Worm (Caenorhabditis elegans) whole organism, L1 larva: ENCODE data around the gene Y39B6A.25.

Experiments
- C04F5.9 ChIP-seq: sonication (generic microtip); optimal IDR thresholded peaks from 2 replicates; lab custom pipeline; 2016; ENCODE audit warnings: missing genetic modification characterization, missing compliant biosample characterization
- ama-1 ChIP-seq: fragments of 150-350 bp; optimal IDR thresholded peaks from 2 replicates; lab custom pipeline; 2014
- ceh-63 ChIP-seq: fragments of 200-800 bp; sonication (Bioruptor generic); optimal IDR thresholded peaks from 2 replicates; lab custom pipeline; 2018; ENCODE audit warnings: mild to moderate bottlenecking, missing genetic modification characterization, missing compliant biosample characterization
- ceh-8 ChIP-seq: fragments of 200-800 bp; sonication (Bioruptor generic); optimal IDR thresholded peaks from 2 replicates; lab custom pipeline; 2018; ENCODE audit warnings: mild to moderate bottlenecking, missing genetic modification characterization, moderate library complexity, missing compliant biosample characterization
- ceh-82 ChIP-seq, 3 experiments: fragments of 150-350 bp in 1 of 3; sonication (generic microtip) in 2 of 3; optimal IDR thresholded peaks; 2 replicates each; lab custom pipeline; 2014 to 2017; ENCODE audit warnings: missing biosample characterization in 3 of 3, missing genetic modification characterization in 3 of 3
- dpl-1 ChIP-seq, 3 experiments: fragments of 150-350 bp in 2 of 3; sonication (generic microtip) in 1 of 3; optimal IDR thresholded peaks; 2 replicates each; lab custom pipeline; 2014 to 2017; ENCODE audit warnings: missing biosample characterization in 3 of 3, missing genetic modification characterization in 3 of 3, missing genetic modification reagents in 3 of 3
- dsc-1 ChIP-seq: sonication (generic microtip); optimal IDR thresholded peaks from 2 replicates; lab custom pipeline; 2016; ENCODE audit warnings: mild to moderate bottlenecking, missing genetic modification characterization, missing compliant biosample characterization
- efl-1 ChIP-seq, 4 experiments: fragments of 150-350 bp; optimal IDR thresholded peaks in 3 of 4; peaks in 1 of 4; 1 replicate in 1 of 4; 2 replicates in 3 of 4; lab custom pipeline; 2014; ENCODE audit warnings: missing biosample characterization in 2 of 4, missing genetic modification characterization in 2 of 4, missing genetic modification reagents in 2 of 4
- efl-3 ChIP-seq: fragments of 200-800 bp; sonication (Bioruptor generic); optimal IDR thresholded peaks from 2 replicates; lab custom pipeline; 2018; ENCODE audit warnings: mild to moderate bottlenecking, missing genetic modification characterization, missing compliant biosample characterization
- egl-13 ChIP-seq: sonication (generic microtip); optimal IDR thresholded peaks from 2 replicates; lab custom pipeline; 2016; ENCODE audit warnings: missing genotype, missing genetic modification reagents, missing genetic modification characterization, missing compliant biosample characterization
- egl-27 ChIP-seq, 2 experiments: fragments of 150-350 bp in 1 of 2; sonication (generic microtip); optimal IDR thresholded peaks; 3 replicates each; lab custom pipeline; 2017 to 2018; ENCODE audit warnings: missing biosample characterization in 2 of 2, missing genetic modification characterization in 2 of 2, missing genetic modification reagents in 2 of 2
- elt-2 ChIP-seq: sonication (generic microtip); optimal IDR thresholded peaks from 2 replicates; lab custom pipeline; 2016; ENCODE audit warnings: missing genetic modification characterization, mild to moderate bottlenecking, inconsistent platforms, missing compliant biosample characterization, missing genetic modification reagents
- elt-3 ChIP-seq, 6 experiments: fragments of 150-350 bp in 1 of 6; sonication (generic microtip); optimal IDR thresholded peaks; 2 replicates each; lab custom pipeline; 2017 to 2018; ENCODE audit warnings: missing biosample characterization in 6 of 6, missing genetic modification characterization in 6 of 6, inconsistent platforms in 1 of 6
- fkh-10 ChIP-seq: sonication (generic microtip); optimal IDR thresholded peaks from 2 replicates; lab custom pipeline; 2017; ENCODE audit warnings: missing biosample characterization, missing genetic modification reagents, missing genetic modification characterization
- fkh-4 ChIP-seq: sonication (generic microtip); optimal IDR thresholded peaks from 2 replicates; lab custom pipeline; 2016; ENCODE audit warnings: missing compliant biosample characterization, missing genetic modification characterization, borderline replicate concordance
- fos-1 ChIP-seq: fragments of 150-350 bp; optimal IDR thresholded peaks from 2 replicates; lab custom pipeline; 2014; ENCODE audit warnings: missing biosample characterization, missing genetic modification characterization
- grh-1 ChIP-seq: fragments of 200-800 bp; sonication (Bioruptor generic); IDR thresholded peaks from 2 replicates; pipeline ENCODE4 v1.3.6; 2022; ENCODE audit warnings: missing genetic modification reagents, missing genetic modification characterization, missing compliant biosample characterization
- hlh-4 ChIP-seq: sonication (generic microtip); optimal IDR thresholded peaks from 2 replicates; lab custom pipeline; 2016; ENCODE audit warnings: mild to moderate bottlenecking, missing genetic modification characterization, missing compliant biosample characterization
- isw-1 ChIP-seq: fragments of 200-800 bp; sonication (Bioruptor generic); IDR thresholded peaks from 2 replicates; pipeline ENCODE4 v1.3.6; 2022; ENCODE audit warnings: missing genetic modification characterization, missing compliant biosample characterization
- jun-1 ChIP-seq: fragments of 150-350 bp; optimal IDR thresholded peaks from 2 replicates; lab custom pipeline; 2014; ENCODE audit warnings: missing biosample characterization, missing genetic modification reagents, missing genetic modification characterization
- lin-39 ChIP-seq: fragments of 150-350 bp; optimal IDR thresholded peaks from 2 replicates; lab custom pipeline; 2014; ENCODE audit warnings: missing biosample characterization, missing genetic modification reagents, missing genetic modification characterization
- lir-3 ChIP-seq: sonication (generic microtip); optimal IDR thresholded peaks from 2 replicates; lab custom pipeline; 2016; ENCODE audit warnings: mild to moderate bottlenecking, missing genetic modification characterization, moderate library complexity, missing compliant biosample characterization; ENCODE audit not compliant: poor library complexity
- mab-9 ChIP-seq: fragments of 200-800 bp; sonication (Bioruptor generic); IDR thresholded peaks from 2 replicates; pipeline ENCODE4 v1.3.6; 2022; ENCODE audit warnings: missing genetic modification reagents, missing genetic modification characterization, missing compliant biosample characterization
- mdl-1 ChIP-seq, 2 experiments: fragments of 150-350 bp; optimal IDR thresholded peaks; 2 replicates each; lab custom pipeline; 2014 to 2017; ENCODE audit warnings: missing biosample characterization in 2 of 2, missing genetic modification characterization in 2 of 2, inconsistent platforms in 1 of 2
- mef-2 ChIP-seq: fragments of 150-350 bp; optimal IDR thresholded peaks from 2 replicates; lab custom pipeline; 2014; ENCODE audit warnings: missing biosample characterization, missing genetic modification characterization
- mep-1 ChIP-seq: fragments of 150-350 bp; optimal IDR thresholded peaks from 2 replicates; lab custom pipeline; 2014; ENCODE audit warnings: missing biosample characterization, missing genetic modification characterization
- nhr-11 ChIP-seq: fragments of 150-350 bp; optimal IDR thresholded peaks from 2 replicates; lab custom pipeline; 2014; ENCODE audit warnings: missing biosample characterization, missing genetic modification characterization
- nhr-12 ChIP-seq: sonication (generic microtip); optimal IDR thresholded peaks from 2 replicates; lab custom pipeline; 2017; ENCODE audit warnings: missing biosample characterization, missing genetic modification characterization
- nhr-19 ChIP-seq: fragments of 200-800 bp; sonication (Bioruptor generic); conservative IDR thresholded peaks from 2 replicates; pipeline ENCODE4 v1.3.6; 2022; ENCODE audit warnings: missing genetic modification characterization, missing compliant biosample characterization
- nhr-20 ChIP-seq: sonication (generic microtip); optimal IDR thresholded peaks from 2 replicates; lab custom pipeline; 2016; ENCODE audit warnings: mild to moderate bottlenecking, missing genetic modification characterization, missing compliant biosample characterization
- nhr-237 ChIP-seq: fragments of 150-350 bp; optimal IDR thresholded peaks from 2 replicates; lab custom pipeline; 2014; ENCODE audit warnings: missing biosample characterization, missing genetic modification characterization
- nhr-28 ChIP-seq: fragments of 150-350 bp; optimal IDR thresholded peaks from 2 replicates; lab custom pipeline; 2014; ENCODE audit warnings: missing biosample characterization, missing genetic modification characterization
- nhr-47 ChIP-seq: sonication (generic microtip); optimal IDR thresholded peaks from 2 replicates; lab custom pipeline; 2016; ENCODE audit warnings: mild to moderate bottlenecking, missing genetic modification characterization, moderate library complexity, missing compliant biosample characterization
- nhr-71 ChIP-seq: sonication (generic microtip); optimal IDR thresholded peaks from 2 replicates; lab custom pipeline; 2016; ENCODE audit warnings: mild to moderate bottlenecking, missing genetic modification characterization, moderate library complexity, missing compliant biosample characterization
- nhr-76 ChIP-seq: sonication (generic microtip); optimal IDR thresholded peaks from 2 replicates; lab custom pipeline; 2017; ENCODE audit warnings: missing biosample characterization, missing genetic modification characterization
- nhr-77 ChIP-seq: fragments of 150-350 bp; optimal IDR thresholded peaks from 2 replicates; lab custom pipeline; 2014; ENCODE audit warnings: missing biosample characterization, missing genetic modification characterization
- nhr-85 ChIP-seq: sonication (generic microtip); peaks from one replicate; lab custom pipeline; 2016; ENCODE audit warnings: missing genetic modification characterization, inconsistent platforms, missing compliant biosample characterization
- pag-3 ChIP-seq: sonication (generic microtip); optimal IDR thresholded peaks from 2 replicates; lab custom pipeline; 2017; ENCODE audit warnings: missing genetic modification characterization, mild to moderate bottlenecking, missing compliant biosample characterization, antibody characterized with exemption, borderline replicate concordance; ENCODE audit not compliant: insufficient read depth
- pax-3 ChIP-seq: fragments of 200-800 bp; sonication (Bioruptor generic); optimal IDR thresholded peaks from 2 replicates; lab custom pipeline; 2018; ENCODE audit warnings: mild to moderate bottlenecking, missing genetic modification characterization, moderate library complexity, missing compliant biosample characterization
- rnt-1 ChIP-seq: sonication (generic microtip); optimal IDR thresholded peaks from 2 replicates; lab custom pipeline; 2016; ENCODE audit warnings: mild to moderate bottlenecking, missing genetic modification characterization, moderate library complexity, missing compliant biosample characterization
- skn-1 ChIP-seq: fragments of 150-350 bp; optimal IDR thresholded peaks from 2 replicates; lab custom pipeline; 2014; ENCODE audit warnings: missing biosample characterization, missing genetic modification characterization
- snpc-4 ChIP-seq: fragments of 150-350 bp; optimal IDR thresholded peaks from 2 replicates; lab custom pipeline; 2014; ENCODE audit warnings: missing biosample characterization, missing genetic modification characterization
- sox-4 ChIP-seq: sonication (generic microtip); optimal IDR thresholded peaks from 2 replicates; lab custom pipeline; 2016; ENCODE audit warnings: missing genetic modification characterization, missing compliant biosample characterization
- sptf-1 ChIP-seq: fragments of 150-350 bp; optimal IDR thresholded peaks from 2 replicates; lab custom pipeline; 2014; ENCODE audit warnings: missing biosample characterization, missing genetic modification characterization
- sup-37 ChIP-seq: fragments of 200-800 bp; sonication (Bioruptor generic); optimal IDR thresholded peaks from 2 replicates; lab custom pipeline; 2018; ENCODE audit warnings: mild to moderate bottlenecking, missing genetic modification characterization, missing compliant biosample characterization
- swsn-7 ChIP-seq: sonication (generic microtip); optimal IDR thresholded peaks from 2 replicates; lab custom pipeline; 2016; ENCODE audit warnings: missing genetic modification characterization, missing compliant biosample characterization
- tbx-2 ChIP-seq: sonication (generic microtip); optimal IDR thresholded peaks from 2 replicates; lab custom pipeline; 2016; ENCODE audit warnings: missing genetic modification characterization, missing compliant biosample characterization
- unc-62 ChIP-seq: fragments of 150-350 bp; optimal IDR thresholded peaks from 2 replicates; lab custom pipeline; 2014; ENCODE audit warnings: missing biosample characterization, missing genetic modification reagents, missing genetic modification characterization
- vab-15 ChIP-seq: sonication (generic microtip); optimal IDR thresholded peaks from 2 replicates; lab custom pipeline; 2017; ENCODE audit warnings: missing genotype, mild to moderate bottlenecking, missing genetic modification characterization, missing compliant biosample characterization
- zag-1 ChIP-seq: fragments of 150-350 bp; optimal IDR thresholded peaks from 2 replicates; lab custom pipeline; 2014; ENCODE audit warnings: missing biosample characterization, missing genetic modification characterization
- ztf-11 ChIP-seq, 2 experiments: sonication (generic microtip); optimal IDR thresholded peaks; 2 replicates each; lab custom pipeline; 2016 to 2017; ENCODE audit warnings: missing genetic modification characterization in 2 of 2, missing biosample characterization in 1 of 2, missing compliant biosample characterization in 1 of 2
- ztf-4 ChIP-seq: fragments of 150-350 bp; optimal IDR thresholded peaks from 2 replicates; lab custom pipeline; 2014; ENCODE audit warnings: missing biosample characterization, missing genetic modification characterization

Gene Y39B6A.25

DNA sequence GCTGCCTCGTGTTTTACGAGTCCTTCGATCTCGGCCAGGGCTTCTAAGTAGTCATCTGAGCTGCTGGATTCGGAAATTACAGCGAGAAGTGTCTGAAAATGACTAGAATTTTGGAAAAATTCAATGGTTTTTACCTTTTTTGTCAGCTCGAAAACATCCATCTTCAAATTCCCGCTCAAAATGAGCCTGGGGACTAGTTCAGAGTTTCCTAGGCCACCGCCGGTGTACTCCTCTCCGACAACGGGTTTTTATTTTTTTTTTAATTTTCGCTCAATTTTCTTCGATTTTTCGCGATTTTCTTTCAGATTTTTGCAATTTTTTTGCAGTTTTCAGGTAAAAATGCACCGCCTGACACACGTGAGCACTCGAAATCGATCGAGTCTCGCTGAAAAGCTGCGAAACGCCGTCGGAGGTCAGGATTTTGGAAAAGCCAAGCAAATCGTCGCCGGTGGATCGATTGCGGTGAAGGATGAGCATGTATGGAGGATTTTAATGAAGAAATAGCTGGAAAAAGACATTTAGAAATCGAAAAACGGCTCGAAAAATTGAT, 45.2 kb upstream of the Y39B6A.25 start, which contains the start of the genes mrps-35 and sws-1 (continued):
- TF ChIP-seq sox-4 (tag; lab: Kevin White, UChicago) (peak; percentile 87), ceh-8 (peak; percentile 76), nhr-20 (tag; lab: Kevin White, UChicago) (peak; percentile 79), jun-1 (tag; lab: Kevin White, UChicago) (peak; percentile 3), mep-1 (tag; lab: Kevin White, UChicago) (peak; percentile 76), nhr-77 (tag; lab: Kevin White, UChicago) (no peak), mab-9 (GFP tag; lab: Robert Waterston, UW) (peak; percentile 81), nhr-47 (tag; lab: Kevin White, UChicago) (peak; percentile 92), nhr-28 (tag; lab: Kevin White, UChicago) (no peak), dpl-1 (GFP tag; optimal IDR thresholded peaks at IDR 0.05; lab: Kevin White, UChicago) (peak; percentile 92 to 94 (median 93)), grh-1 (peak; percentile 69), sup-37 (GFP tag; lab: Kevin White, UChicago) (peak; percentile 21), zag-1 (tag; lab: Kevin White, UChicago) (no peak), elt-3 (tag; optimal IDR thresholded peaks at IDR 0.05; lab: Kevin White, UChicago) (peak in 1 of 6 experiments; percentile 24), pag-3 (tag; lab: Kevin White, UChicago) (no peak), isw-1 (GFP tag; lab: Robert Waterston, UW) (peak; percentile 61), dsc-1 (tag; lab: Kevin White, UChicago) (peak; percentile 92), mef-2 (tag; lab: Kevin White, UChicago) (no peak), ceh-63 (GFP tag; lab: Kevin White, UChicago) (no peak), ztf-4 (tag; lab: Kevin White, UChicago) (no peak), rnt-1 (tag; lab: Kevin White, UChicago) (peak; percentile 99), nhr-12 (no peak), nhr-85 (tag; lab: Kevin White, UChicago) (peak; percentile 94), ztf-11 (tag; optimal IDR thresholded peaks at IDR 0.05; lab: Kevin White, UChicago) (peak in 1 of 2 experiments; percentile 95), elt-2 (tag; lab: Kevin White, UChicago) (peak; percentile 59), snpc-4 (tag; lab: Kevin White, UChicago) (peak; percentile 60), egl-13 (peak; percentile 81), tbx-2 (tag; lab: Kevin White, UChicago) (peak; percentile 92), nhr-71 (peak; percentile 89), nhr-11 (tag; lab: Kevin White, UChicago) (no peak), sptf-1 (no peak), fos-1 (tag; lab: Kevin White, UChicago) (peak; percentile 35), ceh-82 (tag; optimal IDR thresholded peaks at IDR 0.05; lab: Kevin White, UChicago) (peak; percentile 20 to 79 (median 68)), unc-62 (no peak), mdl-1 (tag; optimal IDR thresholded peaks at IDR 0.05; lab: Kevin White, UChicago) (no peak), nhr-237 (tag; lab: Kevin White, UChicago) (no peak), nhr-76 (tag; lab: Kevin White, UChicago) (no peak), swsn-7 (tag; lab: Kevin White, UChicago) (peak; percentile 83), skn-1 (peak; percentile 47), C04F5.9 (tag; lab: Kevin White, UChicago) (peak; percentile 78), fkh-10 (GFP tag; lab: Kevin White, UChicago) (no peak), fkh-4 (peak; percentile 96), efl-3 (GFP tag; lab: Kevin White, UChicago) (peak; percentile 17), ama-1 (lab: Kevin White, UChicago) (no peak), hlh-4 (tag; lab: Kevin White, UChicago) (peak; percentile 56), efl-1 (optimal IDR thresholded peaks at IDR 0.05; lab: Kevin White, UChicago) (peak; percentile 72 to 95), efl-1 (GFP tag; optimal IDR thresholded peaks at IDR 0.05 in 1 of 2; lab: Kevin White, UChicago) (peak; percentile 94 to 99), lir-3 (tag; lab: Kevin White, UChicago) (peak; percentile 94), lin-39 (tag; lab: Kevin White, UChicago) (peak; percentile 26), nhr-19 (peak; percentile 92), egl-27 (tag; optimal IDR thresholded peaks at IDR 0.05; lab: Kevin White, UChicago) (no peak), pax-3 (tag; lab: Kevin White, UChicago) (peak; percentile 92), vab-15 (tag; lab: Kevin White, UChicago) (peak; percentile 20)
